Fruit fly (Drosophila melanogaster) whole organism, pupa: ENCODE measurements around the gene Ada3.

ENCODE experiments used
- CG13204 ChIP-seq: fragments of 200-800 bp; sonication (Bioruptor generic); optimal IDR thresholded peaks from 2 replicates; lab custom pipeline; 2018; ENCODE audit warnings: missing biosample characterization, mild to moderate bottlenecking, missing genetic modification characterization, moderate library complexity
- CG14655 ChIP-seq: fragments of 200-800 bp; sonication (Bioruptor generic); optimal IDR thresholded peaks from 3 replicates; lab custom pipeline; 2017; ENCODE audit warnings: mild to moderate bottlenecking, missing biosample characterization, missing genetic modification reagents, missing genetic modification characterization
- CG34367 ChIP-seq: fragments of 200-800 bp; sonication (Bioruptor generic); optimal IDR thresholded peaks from 2 replicates; lab custom pipeline; 2018; ENCODE audit warnings: missing biosample characterization, mild to moderate bottlenecking, missing genetic modification characterization
- CG4496 ChIP-seq: fragments of 200-800 bp; sonication (Bioruptor generic); IDR thresholded peaks from 3 replicates; pipeline ENCODE4 v1.3.6; 2022; ENCODE audit warnings: missing biosample characterization, missing genetic modification characterization
- CG8159 ChIP-seq: fragments of 200-800 bp; sonication (Bioruptor generic); optimal IDR thresholded peaks from 3 replicates; lab custom pipeline; 2018; ENCODE audit warnings: missing biosample characterization, mild to moderate bottlenecking, missing genetic modification characterization, moderate library complexity
- CG9948 ChIP-seq: fragments of 200-800 bp; sonication (Bioruptor generic); optimal IDR thresholded peaks from 2 replicates; lab custom pipeline; 2018; ENCODE audit warnings: missing biosample characterization, mild to moderate bottlenecking, missing genetic modification characterization, moderate library complexity
- Ets98B ChIP-seq: fragments of 200-800 bp; sonication (Bioruptor generic); IDR thresholded peaks from 2 replicates; pipeline ENCODE4 v1.3.6; 2022; ENCODE audit warnings: missing biosample characterization, missing genetic modification characterization

Ada3 gene

DNA sequence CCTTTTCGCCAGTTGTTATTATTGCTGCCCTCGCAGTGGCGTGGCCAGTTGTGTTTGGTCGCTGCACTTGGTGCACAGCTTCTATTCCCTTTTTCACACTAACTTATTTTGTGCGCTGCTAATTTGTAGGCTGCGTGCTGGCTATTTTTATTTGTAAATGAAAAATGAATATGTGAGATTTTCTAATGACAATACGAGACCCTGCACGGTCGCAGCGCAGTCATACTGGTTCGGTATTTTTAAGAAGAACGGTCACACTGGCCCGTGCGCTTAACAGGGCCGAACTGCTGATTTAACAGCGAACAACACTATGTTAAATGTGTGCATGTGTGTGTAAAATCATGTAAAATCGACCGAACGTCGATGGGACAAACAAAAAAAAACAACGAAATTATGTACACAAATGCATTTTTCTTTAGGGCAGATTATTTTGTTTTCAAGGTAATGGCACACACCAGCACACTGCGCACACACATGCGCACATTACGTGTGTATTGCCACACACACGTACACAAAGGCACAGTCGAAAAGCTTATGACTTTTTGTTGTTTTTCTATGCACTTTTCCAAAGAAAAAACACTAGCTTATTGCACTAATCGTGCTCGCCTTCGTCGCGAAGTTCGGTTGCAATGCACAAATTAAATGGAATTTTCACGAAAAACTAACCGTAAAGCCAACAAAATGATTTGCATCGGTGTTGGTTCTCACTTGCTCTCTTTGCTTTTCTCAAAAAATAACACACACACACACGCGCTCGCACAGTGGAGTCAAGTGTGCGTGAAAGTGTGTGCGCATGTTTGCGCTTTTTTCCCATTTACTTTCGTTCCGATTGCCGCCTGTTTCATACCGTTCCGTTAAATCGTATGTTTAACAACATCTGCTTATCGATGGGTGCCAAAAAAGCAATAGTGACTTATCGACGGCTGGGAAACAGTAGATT, 51.6 kb downstream of the Ada3 start, which contains the start of gene ari-1:
Gene ari-1 (minus strand): TSS at position 875 of the 940 bp plus-strand sequence.
- no peak for TF ChIP-seq CG8159 (tag; lab: Kevin White, UChicago)
- TF ChIP-seq CG34367 (tag; lab: Kevin White, UChicago), result no peak
- peak; percentile 29 for TF ChIP-seq CG14655
- TF ChIP-seq CG4496 (GFP tag; lab: Robert Waterston, UW), result peak; percentile 31; the same call in 1 of the 3 replicates
- TF ChIP-seq Ets98B, result no peak
- TF ChIP-seq CG13204 (GFP tag; lab: Kevin White, UChicago), result no peak
- no peak for TF ChIP-seq CG9948 (tag; lab: Kevin White, UChicago)
